Worm (Caenorhabditis elegans): ENCODE data around the gene dnj-23.

DNA sequence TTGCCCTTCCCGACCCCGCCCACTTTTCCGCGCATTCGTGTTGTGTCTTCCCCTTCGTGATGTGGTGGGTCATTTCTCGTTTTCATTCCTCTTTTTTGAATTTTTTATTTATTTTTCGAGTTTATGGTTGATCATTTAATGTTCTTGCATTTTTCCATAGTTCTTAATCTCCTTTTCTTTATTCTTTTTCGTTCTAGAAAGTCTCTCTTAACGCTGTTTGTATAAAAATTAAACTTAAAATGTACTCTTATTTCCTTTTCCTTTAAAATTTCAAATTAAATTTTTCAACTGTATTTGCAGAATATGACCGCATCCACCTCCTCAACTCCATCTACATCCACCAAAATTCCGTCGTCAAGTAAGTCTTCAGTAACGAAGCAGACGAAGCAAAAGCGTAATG is 22.1 kb downstream of the dnj-23 start, which contains the start of gene hlh-3:
- TF ChIP-seq him-1 (tag; optimal IDR thresholded peaks at IDR 0.05), result no peak
- TF ChIP-seq dao-5 (tag; optimal IDR thresholded peaks at IDR 0.05), result no peak
- TF ChIP-seq W03F9.2 (tag; optimal IDR thresholded peaks at IDR 0.05), result no peak
